Worm (Caenorhabditis elegans): ENCODE measurements around the gene hmg-1.2.

The hmg-1.2 gene

ce11 chrIII:6298131-6298530 is 18.0 kb downstream of the hmg-1.2 start, which contains the start of gene F47D12.3:
TSS of gene F47D12.3 (plus strand) at chrIII:6298461.
- TF ChIP-seq zip-2 (tag; optimal IDR thresholded peaks at IDR 0.05) = no peak
- no peak for TF ChIP-seq daf-8 (GFP tag; IDR thresholded peaks at IDR 0.05)
- TF ChIP-seq dmd-8 (GFP tag; IDR thresholded peaks at IDR 0.05) = no peak
- TF ChIP-seq nhr-11 (tag; optimal IDR thresholded peaks at IDR 0.05) = no peak
- no peak for TF ChIP-seq hlh-11 (tag; optimal IDR thresholded peaks at IDR 0.05)
- peak; percentile 18; the same call in 1 of the 2 replicates for TF ChIP-seq ceh-20 (GFP tag; IDR thresholded peaks at IDR 0.05)
- TF ChIP-seq daf-19 (GFP tag; conservative IDR thresholded peaks at IDR 0.05) = no peak
- TF ChIP-seq dmd-6 (GFP tag; IDR thresholded peaks at IDR 0.05) = no peak
- peak in 1 of 2 experiments; percentile 97 for TF ChIP-seq unc-62 (GFP tag; optimal IDR thresholded peaks at IDR 0.05 in 1 of 2)
- TF ChIP-seq unc-62 (tag; optimal IDR thresholded peaks at IDR 0.05) = no peak
- TF ChIP-seq D1046.2 (GFP tag; IDR thresholded peaks at IDR 0.05) = no peak

ce11 chrIII:6300297-6300696 is 20.1 kb downstream of the hmg-1.2 start:
- TF ChIP-seq nhr-10 (tag; optimal IDR thresholded peaks at IDR 0.05) (no peak), hlh-11 (tag; optimal IDR thresholded peaks at IDR 0.05) (no peak), R02D3.7 (tag; optimal IDR thresholded peaks at IDR 0.05) (no peak), snpc-1.2 (GFP tag; IDR thresholded peaks at IDR 0.05) (no peak), zip-2 (tag; optimal IDR thresholded peaks at IDR 0.05) (no peak), aha-1 (tag) (peak; percentile 98), attf-4 (tag; optimal IDR thresholded peaks at IDR 0.05) (no peak), zip-11 (GFP tag; IDR thresholded peaks at IDR 0.05) (no peak), hif-1 (tag; optimal IDR thresholded peaks at IDR 0.05) (no peak), ama-1 (optimal IDR thresholded peaks at IDR 0.05) (peak; percentile 5), ZK337.2 (GFP tag; IDR thresholded peaks at IDR 0.05) (no peak), duxl-1 (tag; optimal IDR thresholded peaks at IDR 0.05; ENCODE audit: poor library complexity) (no peak), unc-39 (tag; optimal IDR thresholded peaks at IDR 0.05) (no peak)

ce11 chrIII:6303114-6303647 is 23.0 kb downstream of the hmg-1.2 start, which contains the start of gene F47D12.9:
TSS of gene F47D12.9 (minus strand) at chrIII:6303380.
- TF ChIP-seq madf-5 (GFP tag; IDR thresholded peaks at IDR 0.05) (no peak), Y75B8A.6 (GFP tag; IDR thresholded peaks at IDR 0.05) (no peak), lin-15B (tag; optimal IDR thresholded peaks at IDR 0.05) (no peak), snpc-1.2 (GFP tag; IDR thresholded peaks at IDR 0.05) (no peak), T26A8.4 (GFP tag; IDR thresholded peaks at IDR 0.05) (no peak), jun-1 (tag; optimal IDR thresholded peaks at IDR 0.05) (peak; percentile 12), F37D6.2 (tag; optimal IDR thresholded peaks at IDR 0.05) (no peak), nhr-102 (tag; optimal IDR thresholded peaks at IDR 0.05) (peak; percentile 55), set-16 (GFP tag; IDR thresholded peaks at IDR 0.05) (peak; percentile 18; the same call in 1 of the 2 replicates), Y5F2A.4 (GFP tag; optimal IDR thresholded peaks at IDR 0.05) (no peak), tra-1 (GFP tag; IDR thresholded peaks at IDR 0.05) (no peak; the same call in none of the 2 replicates), F44E2.7 (GFP tag; IDR thresholded peaks at IDR 0.05) (no peak), zfp-2 (tag; optimal IDR thresholded peaks at IDR 0.05) (no peak), nhr-10 (tag; optimal IDR thresholded peaks at IDR 0.05) (no peak), daf-12 (tag; optimal IDR thresholded peaks at IDR 0.05) (no peak), daf-19 (GFP tag; conservative IDR thresholded peaks at IDR 0.05) (no peak), ceh-44 (GFP tag; IDR thresholded peaks at IDR 0.05) (no peak), aly-2 (tag; optimal IDR thresholded peaks at IDR 0.05) (no peak), unc-39 (tag; optimal IDR thresholded peaks at IDR 0.05) (no peak), vab-7 (GFP tag; IDR thresholded peaks at IDR 0.05) (no peak), R02D3.7 (tag; optimal IDR thresholded peaks at IDR 0.05) (no peak), mxl-2 (GFP tag; conservative IDR thresholded peaks at IDR 0.05) (no peak), lin-13 (GFP tag; optimal IDR thresholded peaks at IDR 0.05) (peak; percentile 71), mdl-1 (tag; optimal IDR thresholded peaks at IDR 0.05) (peak; percentile 26 to 85), Y105C5A.15 (GFP tag; IDR thresholded peaks at IDR 0.05) (0 out of 2 replicates have a peak, but pooled peaks have one; percentile 7), ztf-11 (tag; optimal IDR thresholded peaks at IDR 0.05) (no peak), gei-8 (GFP tag; optimal IDR thresholded peaks at IDR 0.05) (peak; percentile 32), zip-11 (GFP tag; IDR thresholded peaks at IDR 0.05) (no peak), pha-4 (GFP tag; IDR thresholded peaks at IDR 0.05) (no peak), pha-4 (tag; optimal IDR thresholded peaks at IDR 0.05) (peak; percentile 76), T20F7.1 (GFP tag; optimal IDR thresholded peaks at IDR 0.05) (peak; percentile 33), hlh-30 (tag; optimal IDR thresholded peaks at IDR 0.05; ENCODE audit: insufficient read depth) (peak; percentile 98), pqm-1 (tag; optimal IDR thresholded peaks at IDR 0.05) (peak; percentile 45)

All from whole organism, L4 larva.